Worm (Caenorhabditis elegans) whole organism, mixed stage, embryonic: Measurements from ENCODE around the gene T01G1.4.

Experiments used
- M03D4.4 ChIP-seq: sonication (generic microtip); optimal IDR thresholded peaks from 2 replicates; lab custom pipeline; 2017; ENCODE audit warnings: mild to moderate bottlenecking, missing genetic modification characterization, missing compliant biosample characterization
- bed-3 ChIP-seq: fragments of 200-800 bp; sonication (Bioruptor generic); optimal IDR thresholded peaks from 3 replicates; lab custom pipeline; 2018; ENCODE audit warnings: mild to moderate bottlenecking, missing genetic modification characterization, moderate library complexity, missing compliant biosample characterization
- blmp-1 ChIP-seq: fragments of 150-350 bp; optimal IDR thresholded peaks from 2 replicates; lab custom pipeline; 2014; ENCODE audit warnings: missing biosample characterization, missing genetic modification characterization
- ceh-83 ChIP-seq: fragments of 200-800 bp; sonication (Bioruptor generic); optimal IDR thresholded peaks from 2 replicates; lab custom pipeline; 2018; ENCODE audit warnings: mild to moderate bottlenecking, missing genetic modification characterization, missing compliant biosample characterization
- ces-1 ChIP-seq: fragments of 150-350 bp; optimal IDR thresholded peaks from 2 replicates; lab custom pipeline; 2014; ENCODE audit warnings: missing biosample characterization, missing genetic modification reagents, missing genetic modification characterization
- cnd-1 ChIP-seq: fragments of 200-800 bp; sonication (Bioruptor generic); optimal IDR thresholded peaks from 2 replicates; lab custom pipeline; 2018; ENCODE audit warnings: mild to moderate bottlenecking, missing genetic modification characterization, missing compliant biosample characterization
- drap-1 ChIP-seq: fragments of 200-800 bp; sonication (Bioruptor generic); optimal IDR thresholded peaks from 3 replicates; lab custom pipeline; 2018; ENCODE audit warnings: mild to moderate bottlenecking, missing genetic modification characterization, missing compliant biosample characterization
- elt-1 ChIP-seq: sonication (generic microtip); optimal IDR thresholded peaks from 2 replicates; lab custom pipeline; 2017; ENCODE audit warnings: missing genetic modification characterization, mild to moderate bottlenecking, missing compliant biosample characterization, antibody characterized with exemption, moderate library complexity, borderline replicate concordance; ENCODE audit not compliant: insufficient read depth
- elt-3 ChIP-seq: fragments of 150-350 bp; optimal IDR thresholded peaks from 2 replicates; lab custom pipeline; 2014; ENCODE audit warnings: missing biosample characterization, missing genetic modification characterization
- flh-1 ChIP-seq: fragments of 200-800 bp; sonication (Bioruptor generic); optimal IDR thresholded peaks from 2 replicates; lab custom pipeline; 2018; ENCODE audit warnings: mild to moderate bottlenecking, missing genetic modification characterization, moderate library complexity, missing compliant biosample characterization
- ham-2 ChIP-seq: fragments of 200-800 bp; sonication (Bioruptor generic); optimal IDR thresholded peaks from 2 replicates; lab custom pipeline; 2018; ENCODE audit warnings: mild to moderate bottlenecking, missing genetic modification characterization, missing compliant biosample characterization
- hlh-1 ChIP-seq: fragments of 150-350 bp; optimal IDR thresholded peaks from 2 replicates; lab custom pipeline; 2014; ENCODE audit warnings: missing biosample characterization, missing genetic modification reagents, missing genetic modification characterization
- lsy-2 ChIP-seq: fragments of 150-350 bp; optimal IDR thresholded peaks from 2 replicates; lab custom pipeline; 2014; ENCODE audit warnings: missing biosample characterization, missing genetic modification characterization
- mab-5 ChIP-seq: fragments of 150-350 bp; optimal IDR thresholded peaks from 2 replicates; lab custom pipeline; 2014; ENCODE audit warnings: missing biosample characterization, missing genetic modification characterization
- mep-1 ChIP-seq: fragments of 150-350 bp; optimal IDR thresholded peaks from 2 replicates; lab custom pipeline; 2017; ENCODE audit warnings: missing biosample characterization, missing genetic modification reagents, missing genetic modification characterization, inconsistent platforms
- mls-2 ChIP-seq: sonication (generic microtip); optimal IDR thresholded peaks from 2 replicates; lab custom pipeline; 2016; ENCODE audit warnings: mild to moderate bottlenecking, missing genetic modification characterization, moderate library complexity, missing compliant biosample characterization
- nhr-237 ChIP-seq: fragments of 150-350 bp; optimal IDR thresholded peaks from 2 replicates; lab custom pipeline; 2014; ENCODE audit warnings: missing biosample characterization, missing genetic modification characterization
- nhr-28 ChIP-seq: fragments of 150-350 bp; optimal IDR thresholded peaks from 2 replicates; lab custom pipeline; 2014; ENCODE audit warnings: missing biosample characterization, missing genetic modification characterization
- nhr-76 ChIP-seq: sonication (generic microtip); optimal IDR thresholded peaks from 2 replicates; lab custom pipeline; 2017; ENCODE audit warnings: missing biosample characterization, missing genetic modification characterization
- pha-4 ChIP-seq: fragments of 150-350 bp; optimal IDR thresholded peaks from 2 replicates; lab custom pipeline; 2018; ENCODE audit warnings: missing biosample characterization, missing genetic modification reagents, missing genetic modification characterization
- sem-2 ChIP-seq: fragments of 200-800 bp; sonication (Bioruptor generic); optimal IDR thresholded peaks from 2 replicates; lab custom pipeline; 2018; ENCODE audit warnings: mild to moderate bottlenecking, missing genetic modification characterization, missing compliant biosample characterization
- snpc-4 ChIP-seq: fragments of 150-350 bp; optimal IDR thresholded peaks from 2 replicates; lab custom pipeline; 2014; ENCODE audit warnings: missing biosample characterization, missing genetic modification characterization
- sptf-1 ChIP-seq: sonication (generic microtip); optimal IDR thresholded peaks from 2 replicates; lab custom pipeline; 2017; ENCODE audit warnings: mild to moderate bottlenecking, missing genetic modification characterization, moderate library complexity, missing compliant biosample characterization
- unc-120 ChIP-seq: sonication (generic microtip); optimal IDR thresholded peaks from 2 replicates; lab custom pipeline; 2017; ENCODE audit warnings: missing genetic modification characterization, missing compliant biosample characterization; ENCODE audit not compliant: poor library complexity, severe bottlenecking
- unc-39 ChIP-seq: fragments of 150-350 bp; optimal IDR thresholded peaks from 2 replicates; lab custom pipeline; 2014; ENCODE audit warnings: missing biosample characterization, missing genetic modification characterization
- unc-62 ChIP-seq: fragments of 150-350 bp; optimal IDR thresholded peaks from 2 replicates; lab custom pipeline; 2014; ENCODE audit warnings: missing biosample characterization, missing genetic modification reagents, missing genetic modification characterization
- zip-8 ChIP-seq: fragments of 150-350 bp; optimal IDR thresholded peaks from 2 replicates; lab custom pipeline; 2014; ENCODE audit warnings: missing biosample characterization, missing genetic modification characterization
- ztf-11 ChIP-seq: fragments of 150-350 bp; optimal IDR thresholded peaks from 2 replicates; lab custom pipeline; 2014; ENCODE audit warnings: missing biosample characterization, missing genetic modification characterization

T01G1.4 gene

ce11 chrIV:11352768-11353167 is 8.5 kb downstream of the T01G1.4 start:
- no peak for TF ChIP-seq mls-2
- no peak for TF ChIP-seq M03D4.4 (tag; lab: Kevin White, UChicago)
- no peak for TF ChIP-seq ceh-83 (GFP tag; lab: Kevin White, UChicago)
- TF ChIP-seq ces-1 (GFP tag; lab: Kevin White, UChicago) = no peak
- TF ChIP-seq pha-4 (tag; lab: Kevin White, UChicago) = no peak
- no peak for TF ChIP-seq unc-120 (tag; lab: Kevin White, UChicago)
- TF ChIP-seq nhr-76 (tag; lab: Kevin White, UChicago) = no peak

- no peak for TF ChIP-seq elt-1 (tag; lab: Kevin White, UChicago)
- TF ChIP-seq drap-1 (GFP tag; lab: Kevin White, UChicago) = no peak
- no peak for TF ChIP-seq sptf-1 (tag; lab: Kevin White, UChicago)
- TF ChIP-seq mab-5 (tag; lab: Kevin White, UChicago) = no peak
- TF ChIP-seq hlh-1 (tag; lab: Kevin White, UChicago) = no peak
- no peak for TF ChIP-seq sem-2 (GFP tag; lab: Kevin White, UChicago)
- TF ChIP-seq, all 35 proteins: peak for 0
Observed at ce11 chrIV:11351563-11351962, 9.7 kb downstream of the T01G1.4 start.

ce11 chrIV:11350809-11351208 is 10.5 kb downstream of the T01G1.4 start:
- TF ChIP-seq ces-1 (GFP tag; lab: Kevin White, UChicago) (no peak), flh-1 (no peak), unc-120 (tag; lab: Kevin White, UChicago) (peak; percentile 19), hlh-1 (tag; lab: Kevin White, UChicago) (peak; percentile 39), elt-1 (tag; lab: Kevin White, UChicago) (no peak), unc-62 (GFP tag; lab: Kevin White, UChicago) (peak; percentile 65), lsy-2 (tag; lab: Kevin White, UChicago) (no peak)

- no peak for TF ChIP-seq mep-1 (tag; lab: Kevin White, UChicago)
- TF ChIP-seq unc-39 (tag; lab: Kevin White, UChicago) = no peak
- TF ChIP-seq zip-8 (tag; lab: Kevin White, UChicago) = no peak
- TF ChIP-seq ces-1 (GFP tag; lab: Kevin White, UChicago) = peak; percentile 21
Observed at ce11 chrIV:11349747-11350146, 11.6 kb downstream of the T01G1.4 start.

ce11 chrIV:11348822-11349221 is 12.5 kb downstream of the T01G1.4 start:
- no peak for TF ChIP-seq sptf-1 (tag; lab: Kevin White, UChicago)
- TF ChIP-seq drap-1 (GFP tag; lab: Kevin White, UChicago) = no peak
- no peak for TF ChIP-seq nhr-28
- no peak for TF ChIP-seq cnd-1 (tag; lab: Kevin White, UChicago)
- no peak for TF ChIP-seq unc-62 (GFP tag; lab: Kevin White, UChicago)
- TF ChIP-seq sem-2 (GFP tag; lab: Kevin White, UChicago) = no peak
- no peak for TF ChIP-seq nhr-237 (tag; lab: Kevin White, UChicago)
- TF ChIP-seq pha-4 (tag; lab: Kevin White, UChicago) = no peak
- TF ChIP-seq blmp-1 (tag; lab: Kevin White, UChicago) = no peak
- no peak for TF ChIP-seq bed-3 (GFP tag; lab: Kevin White, UChicago)
- no peak for TF ChIP-seq mab-5 (tag; lab: Kevin White, UChicago)
- TF ChIP-seq zip-8 (tag; lab: Kevin White, UChicago) = no peak
- TF ChIP-seq ceh-83 (GFP tag; lab: Kevin White, UChicago) = no peak
- TF ChIP-seq hlh-1 (tag; lab: Kevin White, UChicago) = no peak
- no peak for TF ChIP-seq flh-1
- TF ChIP-seq elt-1 (tag; lab: Kevin White, UChicago) = no peak
- no peak for TF ChIP-seq elt-3 (tag; lab: Kevin White, UChicago)
- no peak for TF ChIP-seq lsy-2 (tag; lab: Kevin White, UChicago)
- no peak for TF ChIP-seq mep-1 (tag; lab: Kevin White, UChicago)
- no peak for TF ChIP-seq unc-120 (tag; lab: Kevin White, UChicago)

ce11 chrIV:11347275-11347674 is 14.0 kb downstream of the T01G1.4 start:
- TF ChIP-seq ztf-11 (tag; lab: Kevin White, UChicago) (no peak), ham-2 (GFP tag; lab: Kevin White, UChicago) (no peak), hlh-1 (tag; lab: Kevin White, UChicago) (no peak), elt-3 (tag; lab: Kevin White, UChicago) (no peak), snpc-4 (tag; lab: Kevin White, UChicago) (no peak), unc-120 (tag; lab: Kevin White, UChicago) (no peak), unc-62 (GFP tag; lab: Kevin White, UChicago) (no peak), sem-2 (GFP tag; lab: Kevin White, UChicago) (no peak), unc-39 (tag; lab: Kevin White, UChicago) (no peak), mab-5 (tag; lab: Kevin White, UChicago) (no peak)
- TF ChIP-seq, all 35 proteins: peak for 0
